Worm (Caenorhabditis elegans) whole organism, L4 larva: Measurements from ENCODE around the gene C03H5.6.

ENCODE experiments used
- D1046.2 ChIP-seq: fragments of 200-800 bp; sonication (Bioruptor generic); IDR thresholded peaks from 2 replicates; pipeline ENCODE4 v1.3.6; 2022; ENCODE audit warnings: missing genetic modification characterization, missing compliant biosample characterization
- F10B5.3 ChIP-seq: sonication (generic microtip); optimal IDR thresholded peaks from 2 replicates; lab custom pipeline; 2016; ENCODE audit warnings: mild to moderate bottlenecking, missing genetic modification characterization, missing compliant biosample characterization
- F26F4.8 ChIP-seq: fragments of 200-800 bp; sonication (Bioruptor generic); conservative IDR thresholded peaks from 2 replicates; pipeline ENCODE4 v1.3.6; 2022; ENCODE audit warnings: missing genetic modification characterization, missing compliant biosample characterization
- F37D6.2 ChIP-seq: sonication (generic microtip); optimal IDR thresholded peaks from 2 replicates; lab custom pipeline; 2016; ENCODE audit warnings: mild to moderate bottlenecking, missing genetic modification characterization, missing compliant biosample characterization
- R02D3.7 ChIP-seq: fragments of 150-350 bp; sonication (generic microtip); optimal IDR thresholded peaks from 3 replicates; lab custom pipeline; 2014; ENCODE audit warnings: missing biosample characterization, missing genetic modification characterization
- T26A8.4 ChIP-seq: fragments of 200-800 bp; sonication (Bioruptor generic); IDR thresholded peaks from 2 replicates; pipeline ENCODE4 v1.3.6; 2022; ENCODE audit warnings: missing genetic modification characterization, missing compliant biosample characterization
- Y5F2A.4 ChIP-seq: fragments of 200-800 bp; sonication (Bioruptor generic); optimal IDR thresholded peaks from 2 replicates; lab custom pipeline; 2018; ENCODE audit warnings: mild to moderate bottlenecking, missing genetic modification characterization, missing compliant biosample characterization
- Y75B8A.6 ChIP-seq: fragments of 200-800 bp; sonication (Bioruptor generic); IDR thresholded peaks from 2 replicates; pipeline ENCODE4 v1.3.6; 2022; ENCODE audit warnings: missing genetic modification reagents, missing genetic modification characterization, missing compliant biosample characterization
- ZK337.2 ChIP-seq: fragments of 200-800 bp; sonication (Bioruptor generic); IDR thresholded peaks from 2 replicates; pipeline ENCODE4 v1.3.6; 2022; ENCODE audit warnings: missing genetic modification reagents, missing genetic modification characterization, missing compliant biosample characterization
- ama-1 ChIP-seq: fragments of 150-350 bp; optimal IDR thresholded peaks from 2 replicates; lab custom pipeline; 2014; ENCODE audit warnings: inconsistent platforms, mixed read lengths
- ceh-28 ChIP-seq: fragments of 150-350 bp; optimal IDR thresholded peaks from 2 replicates; lab custom pipeline; 2014; ENCODE audit warnings: missing biosample characterization, missing genetic modification reagents, missing genetic modification characterization
- ceh-32 ChIP-seq: sonication (generic microtip); optimal IDR thresholded peaks from 2 replicates; lab custom pipeline; 2016; ENCODE audit warnings: mild to moderate bottlenecking, missing genetic modification characterization, missing compliant biosample characterization; ENCODE audit not compliant: poor library complexity
- ceh-82 ChIP-seq: sonication (generic microtip); optimal IDR thresholded peaks from 2 replicates; lab custom pipeline; 2017; ENCODE audit warnings: missing biosample characterization, missing genetic modification characterization
- daf-12 ChIP-seq: fragments of 150-350 bp; optimal IDR thresholded peaks from 2 replicates; lab custom pipeline; 2014; ENCODE audit warnings: missing biosample characterization, missing genetic modification reagents, missing genetic modification characterization
- daf-16 ChIP-seq, 3 experiments: sonication (generic microtip); optimal IDR thresholded peaks; 2 replicates each; lab custom pipeline; 2016 to 2017; ENCODE audit warnings: missing genetic modification characterization in 3 of 3, missing genetic modification reagents in 3 of 3, mild to moderate bottlenecking in 2 of 3, missing compliant biosample characterization in 2 of 3, missing biosample characterization in 1 of 3, moderate library complexity in 1 of 3
- daf-8 ChIP-seq: fragments of 200-800 bp; sonication (Bioruptor generic); IDR thresholded peaks from 2 replicates; pipeline ENCODE4 v1.3.6; 2022; ENCODE audit warnings: missing genetic modification characterization, missing compliant biosample characterization
- dmd-8 ChIP-seq: fragments of 200-800 bp; sonication (Bioruptor generic); IDR thresholded peaks from 2 replicates; pipeline ENCODE4 v1.3.6; 2022; ENCODE audit warnings: missing genetic modification characterization, missing compliant biosample characterization
- duxl-1 ChIP-seq: sonication (generic microtip); optimal IDR thresholded peaks from 2 replicates; lab custom pipeline; 2016; ENCODE audit warnings: mild to moderate bottlenecking, missing genetic modification characterization, moderate library complexity, missing compliant biosample characterization; ENCODE audit not compliant: poor library complexity
- dve-1 ChIP-seq: sonication (generic microtip); optimal IDR thresholded peaks from 2 replicates; lab custom pipeline; 2017; ENCODE audit warnings: antibody characterized with exemption, mild to moderate bottlenecking, missing genetic modification characterization, missing compliant biosample characterization; ENCODE audit not compliant: insufficient read depth
- egl-43 ChIP-seq: fragments of 200-800 bp; sonication (Bioruptor generic); IDR thresholded peaks from 2 replicates; pipeline ENCODE4 v1.3.6; 2022; ENCODE audit warnings: missing genetic modification reagents, missing genetic modification characterization, missing compliant biosample characterization
- fkh-10 ChIP-seq: fragments of 150-350 bp; optimal IDR thresholded peaks from 2 replicates; lab custom pipeline; 2014; ENCODE audit warnings: missing biosample characterization, missing genetic modification reagents, missing genetic modification characterization
- fos-1 ChIP-seq: fragments of 150-350 bp; optimal IDR thresholded peaks from 2 replicates; lab custom pipeline; 2014; ENCODE audit warnings: missing biosample characterization, missing genetic modification characterization
- hlh-30 ChIP-seq: sonication (generic microtip); optimal IDR thresholded peaks from 2 replicates; lab custom pipeline; 2017; ENCODE audit warnings: antibody characterized with exemption, mild to moderate bottlenecking, missing genetic modification characterization, missing compliant biosample characterization; ENCODE audit not compliant: insufficient read depth
- jun-1 ChIP-seq: fragments of 150-350 bp; optimal IDR thresholded peaks from 2 replicates; lab custom pipeline; 2014; ENCODE audit warnings: missing biosample characterization, missing genetic modification reagents, missing genetic modification characterization
- lim-7 ChIP-seq: fragments of 200-800 bp; sonication (Bioruptor generic); IDR thresholded peaks from 2 replicates; pipeline ENCODE4 v1.3.6; 2022; ENCODE audit warnings: missing genetic modification characterization, missing compliant biosample characterization
- lin-1 ChIP-seq: fragments of 200-800 bp; sonication (Bioruptor generic); IDR thresholded peaks from 2 replicates; pipeline ENCODE4 v1.3.6; 2022; ENCODE audit warnings: missing genetic modification reagents, missing genetic modification characterization, missing compliant biosample characterization
- lin-29 ChIP-seq: fragments of 200-800 bp; sonication (Bioruptor generic); IDR thresholded peaks from 2 replicates; pipeline ENCODE4 v1.3.6; 2022; ENCODE audit warnings: missing genetic modification reagents, missing genetic modification characterization, missing compliant biosample characterization
- lir-3 ChIP-seq: sonication (generic microtip); optimal IDR thresholded peaks from 2 replicates; lab custom pipeline; 2016; ENCODE audit warnings: mild to moderate bottlenecking, missing genetic modification characterization, missing compliant biosample characterization
- lsy-2 ChIP-seq, 2 experiments: fragments of 150-350 bp in 1 of 2; sonication (generic microtip) in 1 of 2; optimal IDR thresholded peaks; 2 replicates each; lab custom pipeline; 2014 to 2017; ENCODE audit warnings: missing biosample characterization in 2 of 2, missing genetic modification characterization in 2 of 2
- madf-5 ChIP-seq, 2 experiments: fragments of 200-800 bp; sonication (Bioruptor generic); IDR thresholded peaks; 2 replicates each; pipeline ENCODE4 v1.3.6; 2022; ENCODE audit warnings: missing compliant biosample characterization in 2 of 2, missing genetic modification characterization in 2 of 2
- madf-9 ChIP-seq: fragments of 200-800 bp; sonication (Bioruptor generic); conservative IDR thresholded peaks from 2 replicates; pipeline ENCODE4 v1.3.6; 2022; ENCODE audit warnings: missing genetic modification reagents, missing genetic modification characterization, missing compliant biosample characterization
- mes-2 ChIP-seq: sonication (generic microtip); optimal IDR thresholded peaks from 2 replicates; lab custom pipeline; 2016; ENCODE audit warnings: missing genotype, mild to moderate bottlenecking, missing genetic modification characterization, missing compliant biosample characterization; ENCODE audit not compliant: poor library complexity, severe bottlenecking
- mxl-2 ChIP-seq: fragments of 200-800 bp; sonication (Bioruptor generic); conservative IDR thresholded peaks from 2 replicates; pipeline ENCODE4 v1.3.6; 2022; ENCODE audit warnings: missing genetic modification reagents, missing genetic modification characterization, missing compliant biosample characterization
- mxl-3 ChIP-seq: fragments of 200-800 bp; sonication (Bioruptor generic); optimal IDR thresholded peaks from 2 replicates; lab custom pipeline; 2018; ENCODE audit warnings: mild to moderate bottlenecking, missing genetic modification characterization, missing compliant biosample characterization
- nhr-10 ChIP-seq: fragments of 150-350 bp; optimal IDR thresholded peaks from 2 replicates; lab custom pipeline; 2014; ENCODE audit warnings: missing biosample characterization, missing genetic modification characterization
- nhr-102 ChIP-seq: sonication (generic microtip); optimal IDR thresholded peaks from 2 replicates; lab custom pipeline; 2016; ENCODE audit warnings: mild to moderate bottlenecking, missing genetic modification characterization, moderate library complexity, missing compliant biosample characterization
- nhr-11 ChIP-seq: fragments of 150-350 bp; optimal IDR thresholded peaks from 2 replicates; lab custom pipeline; 2014; ENCODE audit warnings: missing biosample characterization, missing genetic modification characterization
- nhr-28 ChIP-seq: fragments of 150-350 bp; optimal IDR thresholded peaks from 2 replicates; lab custom pipeline; 2014; ENCODE audit warnings: missing biosample characterization, missing genetic modification characterization
- nhr-41 ChIP-seq: fragments of 200-800 bp; sonication (Bioruptor generic); IDR thresholded peaks from 2 replicates; pipeline ENCODE4 v1.3.6; 2022; ENCODE audit warnings: missing genetic modification reagents, missing genetic modification characterization, missing compliant biosample characterization
- nhr-76 ChIP-seq: fragments of 150-350 bp; optimal IDR thresholded peaks from 2 replicates; lab custom pipeline; 2014; ENCODE audit warnings: missing biosample characterization, missing genetic modification characterization
- nhr-77 ChIP-seq: fragments of 150-350 bp; optimal IDR thresholded peaks from 2 replicates; lab custom pipeline; 2014; ENCODE audit warnings: missing biosample characterization, missing genetic modification characterization
- pha-4 ChIP-seq, 2 experiments: fragments of 150-350 bp in 1 of 2; fragments of 200-800 bp in 1 of 2; sonication (Bioruptor generic) in 1 of 2; IDR thresholded peaks in 1 of 2; optimal IDR thresholded peaks in 1 of 2; 2 replicates each; pipeline versions ENCODE4 v1.3.6 to Lab custom; 2014 to 2022; ENCODE audit warnings: missing genetic modification characterization in 2 of 2, missing genetic modification reagents in 2 of 2, missing biosample characterization in 1 of 2, missing compliant biosample characterization in 1 of 2
- rbr-2 ChIP-seq: sonication (generic microtip); optimal IDR thresholded peaks from 2 replicates; lab custom pipeline; 2016; ENCODE audit warnings: missing genotype, missing genetic modification characterization, missing compliant biosample characterization
- snpc-1.2 ChIP-seq: fragments of 200-800 bp; sonication (Bioruptor generic); IDR thresholded peaks from 2 replicates; pipeline ENCODE4 v1.3.6; 2022; ENCODE audit warnings: missing genetic modification reagents, missing genetic modification characterization, missing compliant biosample characterization
- snpc-4 ChIP-seq: fragments of 150-350 bp; optimal IDR thresholded peaks from 2 replicates; lab custom pipeline; 2014; ENCODE audit warnings: missing biosample characterization, missing genetic modification characterization
- tra-1 ChIP-seq: fragments of 200-800 bp; sonication (Bioruptor generic); IDR thresholded peaks from 2 replicates; pipeline ENCODE4 v1.3.6; 2022; ENCODE audit warnings: missing genetic modification reagents, missing genetic modification characterization, missing compliant biosample characterization
- unc-130 ChIP-seq: sonication (generic microtip); optimal IDR thresholded peaks from 2 replicates; lab custom pipeline; 2016; ENCODE audit warnings: missing genetic modification reagents, missing genetic modification characterization, missing compliant biosample characterization
- zag-1 ChIP-seq: fragments of 150-350 bp; optimal IDR thresholded peaks from 2 replicates; lab custom pipeline; 2014; ENCODE audit warnings: missing biosample characterization, missing genetic modification characterization
- zfp-2 ChIP-seq: sonication (generic microtip); optimal IDR thresholded peaks from 2 replicates; lab custom pipeline; 2016; ENCODE audit warnings: mild to moderate bottlenecking, missing genetic modification characterization, missing compliant biosample characterization
- zip-2 ChIP-seq: fragments of 150-350 bp; optimal IDR thresholded peaks from 2 replicates; lab custom pipeline; 2014; ENCODE audit warnings: missing biosample characterization, missing genetic modification characterization
- ztf-7 ChIP-seq: fragments of 150-350 bp; optimal IDR thresholded peaks from 2 replicates; lab custom pipeline; 2014; ENCODE audit warnings: missing biosample characterization, missing genetic modification characterization

The C03H5.6 gene

ce11 chrII:410832-411231 lies 11.6 kb upstream of the C03H5.6 start, which contains the start of the genes dnsn-1 and C24H12.4 (continued):
- TF ChIP-seq fkh-10 (GFP tag; lab: Kevin White, UChicago) (peak; percentile 88), dve-1 (tag; lab: Kevin White, UChicago) (peak; percentile 97), mes-2 (tag; lab: Kevin White, UChicago) (peak; percentile 95), hlh-30 (tag; lab: Kevin White, UChicago) (peak; percentile 82), rbr-2 (tag; lab: Kevin White, UChicago) (peak; percentile 89), madf-5 (GFP tag; IDR thresholded peaks at IDR 0.05; lab: Robert Waterston, UW) (no peak), zfp-2 (peak; percentile 37), madf-9 (peak; percentile 47; the same call in 1 of the 2 replicates), jun-1 (tag; lab: Kevin White, UChicago) (peak; percentile 56), F37D6.2 (peak; percentile 85), ceh-28 (tag; lab: Kevin White, UChicago) (no peak), snpc-4 (tag; lab: Kevin White, UChicago) (no peak), Y75B8A.6 (GFP tag; lab: Robert Waterston, UW) (no peak), dmd-8 (GFP tag; lab: Robert Waterston, UW) (no peak), ama-1 (lab: Kevin White, UChicago) (peak; percentile 64), zag-1 (tag; lab: Kevin White, UChicago) (no peak), zip-2 (tag; lab: Kevin White, UChicago) (peak; percentile 78), nhr-102 (tag; lab: Kevin White, UChicago) (peak; percentile 89), daf-16 (GFP tag; optimal IDR thresholded peaks at IDR 0.05; lab: Kevin White, UChicago) (peak in 1 of 2 experiments; percentile 48), daf-16 (tag; optimal IDR thresholded peaks at IDR 0.05; lab: Kevin White, UChicago) (no peak), T26A8.4 (GFP tag; lab: Robert Waterston, UW) (peak; percentile 89), Y5F2A.4 (no peak), mxl-2 (no peak), daf-8 (GFP tag; lab: Robert Waterston, UW) (no peak), lsy-2 (tag; optimal IDR thresholded peaks at IDR 0.05; lab: Kevin White, UChicago) (peak in 1 of 2 experiments; percentile 96), nhr-28 (peak; percentile 76), egl-43 (GFP tag; lab: Robert Waterston, UW) (no peak), mxl-3 (GFP tag; lab: Kevin White, UChicago) (no peak), nhr-76 (tag; lab: Kevin White, UChicago) (no peak), unc-130 (GFP tag; lab: Kevin White, UChicago) (peak; percentile 47), lin-1 (peak; percentile 47; the same call in 1 of the 2 replicates), nhr-11 (tag; lab: Kevin White, UChicago) (peak; percentile 82), lim-7 (no peak), duxl-1 (peak; percentile 91), tra-1 (GFP tag; lab: Robert Waterston, UW) (no peak; the same call in 1 of the 2 replicates), F26F4.8 (GFP tag; lab: Robert Waterston, UW) (no peak), ztf-7 (tag; lab: Kevin White, UChicago) (peak; percentile 73), lir-3 (tag; lab: Kevin White, UChicago) (no peak), nhr-41 (GFP tag; lab: Robert Waterston, UW) (no peak), snpc-1.2 (GFP tag; lab: Robert Waterston, UW) (no peak), nhr-10 (tag; lab: Kevin White, UChicago) (no peak), lin-29 (GFP tag; lab: Robert Waterston, UW) (no peak), fos-1 (tag; lab: Kevin White, UChicago) (no peak), ceh-82 (tag; lab: Kevin White, UChicago) (no peak), ZK337.2 (GFP tag; lab: Robert Waterston, UW) (no peak), nhr-77 (tag; lab: Kevin White, UChicago) (peak; percentile 77), daf-12 (tag; lab: Kevin White, UChicago) (no peak), F10B5.3 (tag; lab: Kevin White, UChicago) (peak; percentile 74), pha-4 (GFP tag; IDR thresholded peaks at IDR 0.05; lab: Robert Waterston, UW) (peak; percentile 80), pha-4 (tag; optimal IDR thresholded peaks at IDR 0.05; lab: Kevin White, UChicago) (peak; percentile 77), ceh-32 (tag; lab: Kevin White, UChicago) (peak; percentile 63), D1046.2 (GFP tag; lab: Robert Waterston, UW) (no peak), R02D3.7 (tag; lab: Kevin White, UChicago) (no peak)
